Fruit fly (Drosophila melanogaster) whole organism: ENCODE data around the gene CG10341.

Experiments
- CG8478 ChIP-seq: fragments of >200 bp; optimal IDR thresholded peaks from 2 replicates; lab custom pipeline; 2018; ENCODE audit warnings: inconsistent platforms
- Dll ChIP-seq: fragments of >200 bp; optimal IDR thresholded peaks from 2 replicates; lab custom pipeline; 2017
- EcR ChIP-seq, 2 experiments: fragments of >200 bp; optimal IDR thresholded peaks; 2 replicates each; lab custom pipeline; 2017; ENCODE audit warnings: missing biosample characterization in 2 of 2, missing genetic modification characterization in 2 of 2, missing genetic modification reagents in 2 of 2
- pan ChIP-seq: fragments of >200 bp; optimal IDR thresholded peaks from 2 replicates; lab custom pipeline; 2017
- psq ChIP-seq: fragments of >200 bp; optimal IDR thresholded peaks from 2 replicates; lab custom pipeline; 2017
- usp ChIP-seq: fragments of >200 bp; optimal IDR thresholded peaks from 2 replicates; lab custom pipeline; 2017; ENCODE audit warnings: missing biosample characterization, missing genetic modification characterization, mixed read lengths

dm6 chr2L:18719583-18719982 lies 21.1 kb downstream of the CG10341 start:
- no peak for TF ChIP-seq usp
- no peak for TF ChIP-seq Dll (lab: Kevin White, UChicago)
- TF ChIP-seq CG8478 (lab: Kevin White, UChicago): no peak
- TF ChIP-seq psq (lab: Kevin White, UChicago): no peak
- no peak for TF ChIP-seq EcR (GFP tag; optimal IDR thresholded peaks at IDR 0.05; lab: Kevin White, UChicago)
- no peak for TF ChIP-seq pan (lab: Kevin White, UChicago)
